Fruit fly (Drosophila melanogaster): ENCODE data around the gene sNPF-R.

DNA sequence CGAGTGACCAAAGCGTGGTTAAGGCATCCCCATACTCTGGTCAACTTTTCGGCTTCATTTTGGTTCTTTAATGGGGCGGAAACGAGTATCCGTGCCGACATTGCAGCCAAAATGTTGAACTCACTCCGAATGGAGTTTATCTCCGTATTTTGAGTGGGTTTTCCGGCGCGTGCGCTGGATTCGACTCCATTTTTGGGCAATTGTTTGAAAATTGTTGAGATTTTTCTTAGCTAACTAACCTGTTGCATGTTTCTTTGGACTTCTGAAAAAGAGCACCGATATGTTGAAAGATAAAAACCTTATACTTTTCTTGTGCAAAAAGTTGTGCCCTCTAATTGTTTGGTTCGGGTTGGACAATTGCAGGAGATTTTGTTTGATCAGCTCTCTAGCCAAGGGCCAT lies 52.2 kb downstream of the sNPF-R start:
- TF ChIP-seq ovo (GFP tag; optimal IDR thresholded peaks at IDR 0.05) (no peak), Hr96 (GFP tag; optimal IDR thresholded peaks at IDR 0.05) (no peak), Crg-1 (GFP tag; optimal IDR thresholded peaks at IDR 0.05) (no peak), toe (GFP tag; optimal IDR thresholded peaks at IDR 0.05) (no peak), CG33017 (tag; optimal IDR thresholded peaks at IDR 0.05) (no peak), cic (GFP tag; optimal IDR thresholded peaks at IDR 0.05) (no peak), CG14711 (tag; optimal IDR thresholded peaks at IDR 0.05) (no peak), CG7101 (tag; optimal IDR thresholded peaks at IDR 0.05) (no peak), CG7045 (GFP tag; optimal IDR thresholded peaks at IDR 0.05) (no peak), CG5204 (GFP tag; optimal IDR thresholded peaks at IDR 0.05) (no peak), tj (GFP tag; optimal IDR thresholded peaks at IDR 0.05) (no peak), Mnt (GFP tag; optimal IDR thresholded peaks at IDR 0.05) (no peak), CG1620 (GFP tag; optimal IDR thresholded peaks at IDR 0.05) (no peak)
